Worm (Caenorhabditis elegans): ENCODE data around the gene Y62H9A.12.

DNA sequence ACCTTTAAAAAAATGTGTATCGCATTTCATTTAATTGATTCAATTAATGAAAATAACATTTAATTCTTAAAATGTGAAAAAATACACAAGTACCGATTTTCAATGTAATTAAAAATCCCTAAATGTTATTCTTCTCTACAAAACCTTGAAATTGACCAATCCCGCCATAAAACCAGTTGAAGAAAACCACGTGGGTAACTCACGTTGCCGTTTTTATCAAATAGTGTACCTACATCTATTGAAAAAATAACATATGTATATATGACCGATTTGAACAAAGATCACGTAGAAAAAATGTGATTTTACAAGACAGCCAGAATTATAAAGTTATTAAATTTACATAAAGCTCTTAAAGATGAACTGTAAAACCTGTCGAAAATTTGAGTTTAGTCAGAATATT lies 51.2 kb downstream of the Y62H9A.12 start:
- TF ChIP-seq ztf-23 (GFP tag; IDR thresholded peaks at IDR 0.05) (no peak), cog-1 (tag; optimal IDR thresholded peaks at IDR 0.05) (no peak), ztf-29 (GFP tag; IDR thresholded peaks at IDR 0.05) (no peak)

Data from whole organism, midembryonic.